Worm (Caenorhabditis elegans): ENCODE data around the gene C49F5.7.

The C49F5.7 gene

ce11 chrX:12005499-12005959 lies 10.9 kb downstream of the C49F5.7 start, which contains the start of gene sma-5:
Gene sma-5, minus strand, starts transcription at chrX:12005549.
- TF ChIP-seq ceh-36 (tag; optimal IDR thresholded peaks at IDR 0.05) = no peak
- no peak for TF ChIP-seq flt-1 (GFP tag; IDR thresholded peaks at IDR 0.05)
- no peak for TF ChIP-seq tra-4 (tag; optimal IDR thresholded peaks at IDR 0.05)
- no peak for TF ChIP-seq hnd-1 (tag; optimal IDR thresholded peaks at IDR 0.05)
- no peak for TF ChIP-seq ama-1 (optimal IDR thresholded peaks at IDR 0.05)
- TF ChIP-seq ceh-13 (GFP tag; optimal IDR thresholded peaks at IDR 0.05) = no peak
- no peak for TF ChIP-seq pes-1 (GFP tag; IDR thresholded peaks at IDR 0.05)
- no peak for TF ChIP-seq ets-7 (tag; optimal IDR thresholded peaks at IDR 0.05)
- TF ChIP-seq F13C5.2 (tag; optimal IDR thresholded peaks at IDR 0.05) = no peak
- no peak for TF ChIP-seq hmbx-1 (tag; optimal IDR thresholded peaks at IDR 0.05)
- no peak for TF ChIP-seq aly-1 (tag; optimal IDR thresholded peaks at IDR 0.05)

ce11 chrX:12006470-12006869 lies 11.9 kb downstream of the C49F5.7 start:
- TF ChIP-seq sea-1 (GFP tag; conservative IDR thresholded peaks at IDR 0.05) (no peak), pes-1 (GFP tag; IDR thresholded peaks at IDR 0.05) (no peak), scrt-1 (GFP tag; IDR thresholded peaks at IDR 0.05) (no peak)

ce11 chrX:12007905-12008466 lies 13.4 kb downstream of the C49F5.7 start:
- TF ChIP-seq B0310.2 (tag; optimal IDR thresholded peaks at IDR 0.05) (no peak), aly-1 (tag; optimal IDR thresholded peaks at IDR 0.05) (no peak), flt-1 (GFP tag; IDR thresholded peaks at IDR 0.05) (no peak), scrt-1 (GFP tag; IDR thresholded peaks at IDR 0.05) (no peak), pes-1 (GFP tag; IDR thresholded peaks at IDR 0.05) (no peak), ets-7 (tag; optimal IDR thresholded peaks at IDR 0.05) (no peak), sea-1 (GFP tag; conservative IDR thresholded peaks at IDR 0.05) (no peak)

DNA sequence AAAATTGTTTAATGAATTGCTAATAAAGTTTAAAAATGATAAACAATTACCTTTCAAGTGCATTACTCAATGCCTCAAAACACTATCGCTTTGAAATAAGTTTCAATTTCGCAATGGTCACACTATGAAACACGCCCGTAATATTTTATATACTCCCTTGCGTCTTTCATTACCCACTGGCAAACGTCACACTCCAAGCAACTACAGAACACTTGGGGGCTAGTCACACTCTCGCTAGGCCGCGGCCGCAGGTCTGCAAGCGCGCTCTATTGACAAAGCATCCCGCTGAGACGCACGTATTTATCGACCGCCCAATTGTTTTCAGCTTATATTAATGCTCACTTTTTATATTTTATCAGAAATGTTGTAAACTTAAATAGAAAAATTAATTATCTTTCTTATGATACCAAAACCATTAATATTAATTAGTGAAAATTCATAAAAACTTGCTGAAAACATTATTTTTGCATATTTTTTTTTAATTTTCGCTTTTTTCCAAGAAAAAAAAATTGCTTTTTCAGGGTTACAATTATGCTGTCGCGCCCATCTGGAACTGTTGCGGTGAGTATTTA lies 23.4 kb downstream of the C49F5.7 start, which contains the start of the genes nmat-1 and ucr-2.1:
Gene nmat-1 (minus strand): TSS at position 136 of the 572 bp plus-strand sequence.
Gene ucr-2.1 (plus strand): TSS at position 522 of the 572 bp plus-strand sequence.
- TF ChIP-seq tbx-37 (GFP tag; conservative IDR thresholded peaks at IDR 0.05) = 0 out of 2 replicates have a peak, but pooled peaks have one; percentile 8
- no peak for TF ChIP-seq pes-1 (GFP tag; IDR thresholded peaks at IDR 0.05)
- no peak for TF ChIP-seq flt-1 (GFP tag; IDR thresholded peaks at IDR 0.05)
- no peak for TF ChIP-seq aly-1 (tag; optimal IDR thresholded peaks at IDR 0.05)
- TF ChIP-seq scrt-1 (GFP tag; IDR thresholded peaks at IDR 0.05) = no peak
- no peak for TF ChIP-seq tra-4 (tag; optimal IDR thresholded peaks at IDR 0.05)
- TF ChIP-seq sea-1 (GFP tag; conservative IDR thresholded peaks at IDR 0.05) = no peak
- TF ChIP-seq F13C5.2 (tag; optimal IDR thresholded peaks at IDR 0.05) = peak; percentile 47

DNA sequence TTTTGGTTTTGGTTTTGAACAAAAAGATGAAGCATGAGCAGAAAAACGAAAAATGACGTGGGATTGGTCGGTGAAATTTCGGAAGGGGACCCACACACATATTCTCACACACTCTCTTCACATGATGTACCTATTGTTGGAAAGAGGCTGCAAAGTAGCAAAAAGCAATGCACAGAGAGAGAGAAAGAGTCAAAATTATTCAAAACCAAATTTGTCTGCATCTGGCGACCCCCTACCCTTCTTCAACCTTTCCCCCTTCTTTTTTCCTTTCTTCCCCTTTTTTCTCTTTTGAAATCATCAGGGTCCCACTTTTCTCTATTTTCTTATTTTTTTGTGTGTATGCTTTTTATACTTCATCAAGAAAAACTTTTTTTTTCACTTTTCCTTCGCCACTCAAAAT lies 26.9 kb downstream of the C49F5.7 start:
- TF ChIP-seq ceh-13 (GFP tag; optimal IDR thresholded peaks at IDR 0.05) = no peak
- no peak for TF ChIP-seq ceh-36 (tag; optimal IDR thresholded peaks at IDR 0.05)
- TF ChIP-seq scrt-1 (GFP tag; IDR thresholded peaks at IDR 0.05) = no peak
- no peak for TF ChIP-seq pes-1 (GFP tag; IDR thresholded peaks at IDR 0.05)
- no peak for TF ChIP-seq aly-1 (tag; optimal IDR thresholded peaks at IDR 0.05)
- TF ChIP-seq ama-1 (optimal IDR thresholded peaks at IDR 0.05) = no peak
- no peak for TF ChIP-seq tra-4 (tag; optimal IDR thresholded peaks at IDR 0.05)
- TF ChIP-seq sea-1 (GFP tag; conservative IDR thresholded peaks at IDR 0.05) = no peak
- TF ChIP-seq tbx-37 (GFP tag; conservative IDR thresholded peaks at IDR 0.05) = no peak

ce11 chrX:12022496-12022895 lies 27.9 kb downstream of the C49F5.7 start:
- TF ChIP-seq F13C5.2 (tag; optimal IDR thresholded peaks at IDR 0.05) = no peak
- TF ChIP-seq hmbx-1 (tag; optimal IDR thresholded peaks at IDR 0.05) = no peak
- no peak for TF ChIP-seq ets-7 (tag; optimal IDR thresholded peaks at IDR 0.05)
- TF ChIP-seq flt-1 (GFP tag; IDR thresholded peaks at IDR 0.05) = no peak
- TF ChIP-seq tbx-37 (GFP tag; conservative IDR thresholded peaks at IDR 0.05) = no peak
- no peak for TF ChIP-seq pes-1 (GFP tag; IDR thresholded peaks at IDR 0.05)
- no peak for TF ChIP-seq hmg-4 (GFP tag; optimal IDR thresholded peaks at IDR 0.05)
- TF ChIP-seq scrt-1 (GFP tag; IDR thresholded peaks at IDR 0.05) = no peak
- no peak for TF ChIP-seq tra-4 (tag; optimal IDR thresholded peaks at IDR 0.05)
- TF ChIP-seq ama-1 (optimal IDR thresholded peaks at IDR 0.05) = no peak
- TF ChIP-seq sea-1 (GFP tag; conservative IDR thresholded peaks at IDR 0.05) = no peak
- no peak for TF ChIP-seq aly-1 (tag; optimal IDR thresholded peaks at IDR 0.05)
- TF ChIP-seq ceh-36 (tag; optimal IDR thresholded peaks at IDR 0.05) = no peak
- TF ChIP-seq ceh-13 (GFP tag; optimal IDR thresholded peaks at IDR 0.05) = no peak
- TF ChIP-seq hnd-1 (tag; optimal IDR thresholded peaks at IDR 0.05) = no peak
- TF ChIP-seq tbx-11 (GFP tag; IDR thresholded peaks at IDR 0.05) = no peak
- TF ChIP-seq B0310.2 (tag; optimal IDR thresholded peaks at IDR 0.05) = no peak

DNA sequence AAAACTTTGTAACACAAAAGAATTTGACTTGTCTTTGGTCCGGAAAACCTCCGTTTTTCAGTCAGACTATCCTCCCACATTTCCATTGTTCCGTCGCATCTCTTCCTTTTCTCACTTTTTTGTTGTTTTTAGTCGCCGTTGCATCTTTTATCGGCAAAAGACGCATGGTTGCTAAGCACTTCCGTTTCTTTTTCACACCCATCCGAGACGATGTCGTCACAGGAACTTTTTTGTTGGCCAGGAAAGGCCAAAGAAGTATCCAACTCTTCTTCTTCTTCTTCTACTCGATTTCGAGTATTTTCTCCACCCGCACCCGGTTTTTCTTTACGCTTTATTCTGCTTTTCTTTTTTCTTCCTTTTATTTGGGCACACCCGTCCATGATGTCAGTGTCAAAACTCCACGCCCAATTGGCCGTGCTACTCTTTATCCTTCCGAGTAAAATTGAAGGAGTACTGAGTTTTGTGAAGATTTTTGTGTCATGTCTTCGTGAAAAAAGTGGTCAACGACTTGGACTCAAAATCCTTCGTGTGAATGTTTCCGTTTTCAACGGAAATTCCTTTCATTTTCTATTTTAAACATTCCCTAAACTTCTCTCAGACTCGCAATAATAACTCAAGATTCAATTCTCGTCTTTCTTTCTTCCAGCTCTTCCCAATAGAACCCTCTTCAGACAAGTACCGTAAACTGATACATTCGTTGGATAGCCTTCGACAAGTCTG lies 30.6 kb downstream of the C49F5.7 start, which contains the start of gene B0198.2:
Gene B0198.2 (plus strand): TSS at position 670 of the 720 bp plus-strand sequence.
- TF ChIP-seq ceh-36 (tag; optimal IDR thresholded peaks at IDR 0.05) (no peak), F13C5.2 (tag; optimal IDR thresholded peaks at IDR 0.05) (no peak), B0310.2 (tag; optimal IDR thresholded peaks at IDR 0.05) (no peak), hmg-4 (GFP tag; optimal IDR thresholded peaks at IDR 0.05) (no peak), hnd-1 (tag; optimal IDR thresholded peaks at IDR 0.05) (no peak), ceh-13 (GFP tag; optimal IDR thresholded peaks at IDR 0.05) (no peak), flt-1 (GFP tag; IDR thresholded peaks at IDR 0.05) (no peak)
